Fruit fly (Drosophila melanogaster) whole organism, embryonic: Measurements from ENCODE around the gene CG17930.

Source experiments
- Aef1 ChIP-seq: fragments of 200-800 bp; sonication (Bioruptor generic); IDR thresholded peaks from 3 replicates; pipeline ENCODE4 v1.3.6; 2022; ENCODE audit warnings: missing biosample characterization, missing genetic modification characterization
- BEAF-32 ChIP-seq: fragments of 200-800 bp; sonication (Bioruptor generic); optimal IDR thresholded peaks from 3 replicates; lab custom pipeline; 2017; ENCODE audit warnings: missing biosample characterization, missing genetic modification characterization, mild to moderate bottlenecking, moderate library complexity, missing genetic modification reagents
- Bgb ChIP-seq: fragments of 200-800 bp; sonication (Bioruptor generic); IDR thresholded peaks from 2 replicates; pipeline ENCODE4 v1.3.6; 2022; ENCODE audit warnings: missing biosample characterization, missing genetic modification characterization; ENCODE audit not compliant: partially characterized antibody
- CG11504 ChIP-seq: fragments of 200-800 bp; sonication (Bioruptor generic); optimal IDR thresholded peaks from 3 replicates; lab custom pipeline; 2019; ENCODE audit warnings: missing biosample characterization, mild to moderate bottlenecking, missing genetic modification characterization, moderate library complexity
- CG12104 ChIP-seq: fragments of 200-800 bp; sonication (Bioruptor generic); optimal IDR thresholded peaks from 3 replicates; lab custom pipeline; 2016; ENCODE audit warnings: missing biosample characterization, missing genetic modification characterization
- CG12942 ChIP-seq: fragments of 200-800 bp; sonication (Bioruptor generic); optimal IDR thresholded peaks from 3 replicates; lab custom pipeline; 2016; ENCODE audit warnings: missing biosample characterization, missing genetic modification characterization
- CG13287 ChIP-seq: fragments of 200-800 bp; sonication (Bioruptor generic); IDR thresholded peaks from 2 replicates; pipeline ENCODE4 v1.3.6; 2022; ENCODE audit warnings: missing biosample characterization, missing genetic modification characterization; ENCODE audit not compliant: partially characterized antibody
- CG14860 ChIP-seq: fragments of 200-800 bp; sonication (Bioruptor generic); IDR thresholded peaks from 3 replicates; pipeline ENCODE4 v1.3.6; 2022; ENCODE audit warnings: missing biosample characterization, missing genetic modification characterization; ENCODE audit not compliant: partially characterized antibody
- CG15269 ChIP-seq: fragments of 200-800 bp; sonication (Bioruptor generic); optimal IDR thresholded peaks from 2 replicates; lab custom pipeline; 2018; ENCODE audit warnings: missing biosample characterization, mild to moderate bottlenecking, missing genetic modification characterization, moderate library complexity
- CG17186 ChIP-seq: fragments of 200-800 bp; sonication (Bioruptor generic); optimal IDR thresholded peaks from 3 replicates; lab custom pipeline; 2017; ENCODE audit warnings: missing biosample characterization, missing genetic modification reagents, missing genetic modification characterization
- CG17361 ChIP-seq: fragments of 200-800 bp; sonication (Bioruptor generic); IDR thresholded peaks from 3 replicates; pipeline ENCODE4 v1.3.6; 2022; ENCODE audit warnings: missing biosample characterization, missing genetic modification characterization
- CG17829 ChIP-seq: fragments of 200-800 bp; optimal IDR thresholded peaks from 2 replicates; lab custom pipeline; 2019; ENCODE audit warnings: missing biosample characterization, mild to moderate bottlenecking, missing genetic modification characterization, moderate library complexity
- CG2116 ChIP-seq: fragments of 200-800 bp; sonication (Bioruptor generic); optimal IDR thresholded peaks from 3 replicates; lab custom pipeline; 2018; ENCODE audit warnings: missing biosample characterization, mild to moderate bottlenecking, missing genetic modification characterization
- CG2712 ChIP-seq: fragments of 200-800 bp; optimal IDR thresholded peaks from 3 replicates; lab custom pipeline; 2019; ENCODE audit warnings: missing biosample characterization, mild to moderate bottlenecking, missing genetic modification characterization, moderate library complexity
- CG30020 ChIP-seq: fragments of 200-800 bp; optimal IDR thresholded peaks from 2 replicates; lab custom pipeline; 2019; ENCODE audit warnings: missing biosample characterization, mild to moderate bottlenecking, missing genetic modification characterization, moderate library complexity
- CG32767 ChIP-seq: fragments of 200-800 bp; sonication (Bioruptor generic); IDR thresholded peaks from 2 replicates; pipeline ENCODE4 v1.3.6; 2022; ENCODE audit warnings: missing biosample characterization, missing genetic modification characterization
- CG42726 ChIP-seq: fragments of 200-800 bp; sonication (Bioruptor generic); IDR thresholded peaks from 2 replicates; pipeline ENCODE4 v1.3.6; 2022; ENCODE audit warnings: missing biosample characterization, missing genetic modification characterization; ENCODE audit not compliant: partially characterized antibody
- CG4328 ChIP-seq: fragments of 200-800 bp; sonication (Bioruptor generic); optimal IDR thresholded peaks from 3 replicates; lab custom pipeline; 2017; ENCODE audit warnings: missing biosample characterization, missing genetic modification reagents, missing genetic modification characterization
- CG4424 ChIP-seq: fragments of 200-800 bp; sonication (Bioruptor generic); optimal IDR thresholded peaks from 3 replicates; lab custom pipeline; 2016; ENCODE audit warnings: missing biosample characterization, missing genetic modification characterization
- CG6689 ChIP-seq: fragments of 200-800 bp; sonication (Bioruptor generic); IDR thresholded peaks from 2 replicates; pipeline ENCODE4 v1.3.6; 2022; ENCODE audit warnings: missing biosample characterization, missing genetic modification characterization
- CG7357 ChIP-seq: fragments of 200-800 bp; sonication (Bioruptor generic); IDR thresholded peaks from 3 replicates; pipeline ENCODE4 v1.3.6; 2022; ENCODE audit warnings: missing biosample characterization, missing genetic modification characterization
- CG7745 ChIP-seq: fragments of 200-800 bp; sonication (Bioruptor generic); optimal IDR thresholded peaks from 2 replicates; lab custom pipeline; 2018; ENCODE audit warnings: missing biosample characterization, mild to moderate bottlenecking, missing genetic modification characterization, moderate library complexity
- CG8478 ChIP-seq: fragments of >200 bp; optimal IDR thresholded peaks from 2 replicates; lab custom pipeline; 2018
- CG8765 ChIP-seq: fragments of 200-800 bp; sonication (Bioruptor generic); IDR thresholded peaks from 2 replicates; pipeline ENCODE4 v1.3.6; 2022; ENCODE audit warnings: missing biosample characterization, missing genetic modification characterization
- CG9437 ChIP-seq: fragments of 200-800 bp; sonication (Bioruptor generic); optimal IDR thresholded peaks from 2 replicates; lab custom pipeline; 2018; ENCODE audit warnings: missing biosample characterization, mild to moderate bottlenecking, missing genetic modification characterization
- CG9797 ChIP-seq: fragments of 200-800 bp; sonication (Bioruptor generic); optimal IDR thresholded peaks from 3 replicates; lab custom pipeline; 2018; ENCODE audit warnings: missing biosample characterization, mild to moderate bottlenecking, missing genetic modification characterization
- CG9932 ChIP-seq: fragments of 200-800 bp; sonication (Bioruptor generic); IDR thresholded peaks from 2 replicates; pipeline ENCODE4 v1.3.6; 2022; ENCODE audit warnings: missing biosample characterization, missing genetic modification characterization
- Doc2 ChIP-seq: fragments of 200-800 bp; sonication (Bioruptor generic); IDR thresholded peaks from 2 replicates; pipeline ENCODE4 v1.3.6; 2022; ENCODE audit warnings: missing biosample characterization, missing genetic modification characterization
- Fer3 ChIP-seq: fragments of 200-800 bp; sonication (Bioruptor generic); optimal IDR thresholded peaks from 2 replicates; lab custom pipeline; 2018; ENCODE audit warnings: missing biosample characterization, mild to moderate bottlenecking, missing genetic modification characterization, moderate library complexity
- H15 ChIP-seq: fragments of 200-800 bp; sonication (Bioruptor generic); IDR thresholded peaks from 3 replicates; pipeline ENCODE4 v1.3.6; 2022; ENCODE audit warnings: missing biosample characterization, missing genetic modification characterization
- Sin3A ChIP-seq: fragments of >200 bp; optimal IDR thresholded peaks from 2 replicates; lab custom pipeline; 2018
- Sry-δ ChIP-seq: fragments of 200-800 bp; sonication (Bioruptor generic); optimal IDR thresholded peaks from 2 replicates; lab custom pipeline; 2016; ENCODE audit warnings: missing biosample characterization, missing genetic modification characterization
- Stat92E ChIP-seq, 3 experiments: fragments of >200 bp in 2 of 3; fragments of 200-800 bp in 1 of 3; sonication (Bioruptor generic) in 1 of 3; optimal IDR thresholded peaks; 2 replicates each; lab custom pipeline; 2017 to 2019; ENCODE audit warnings: missing biosample characterization in 3 of 3, missing genetic modification characterization in 3 of 3, mild to moderate bottlenecking in 1 of 3, moderate library complexity in 1 of 3
- Taf1 ChIP-seq: fragments of 200-800 bp; sonication (Bioruptor generic); IDR thresholded peaks from 2 replicates; pipeline ENCODE4 v1.3.6; 2022; ENCODE audit warnings: missing biosample characterization, missing genetic modification characterization
- Xbp1 ChIP-seq: fragments of 200-800 bp; sonication (Bioruptor generic); optimal IDR thresholded peaks from 3 replicates; lab custom pipeline; 2016; ENCODE audit warnings: missing biosample characterization, mild to moderate bottlenecking, missing genetic modification characterization
- YL-1 ChIP-seq: fragments of 200-800 bp; sonication (Bioruptor generic); optimal IDR thresholded peaks from 3 replicates; lab custom pipeline; 2017; ENCODE audit warnings: missing biosample characterization, mild to moderate bottlenecking, missing genetic modification characterization
- bcd ChIP-seq: fragments of 200-800 bp; sonication (Bioruptor generic); optimal IDR thresholded peaks from 2 replicates; lab custom pipeline; 2017; ENCODE audit warnings: missing biosample characterization, mild to moderate bottlenecking, missing genetic modification characterization
- btn ChIP-seq: fragments of 200-800 bp; sonication (Bioruptor generic); optimal IDR thresholded peaks from 2 replicates; lab custom pipeline; 2016; ENCODE audit warnings: missing biosample characterization, missing genetic modification characterization
- cg ChIP-seq: fragments of 200-800 bp; sonication (Bioruptor generic); optimal IDR thresholded peaks from 3 replicates; lab custom pipeline; 2019; ENCODE audit warnings: missing biosample characterization, mild to moderate bottlenecking, missing genetic modification characterization, moderate library complexity
- crp ChIP-seq, 2 experiments: fragments of 200-800 bp; sonication (Bioruptor generic); optimal IDR thresholded peaks; 2 replicates in 1 of 2; 3 replicates in 1 of 2; lab custom pipeline; 2017; ENCODE audit warnings: missing biosample characterization in 2 of 2, missing genetic modification characterization in 2 of 2, mild to moderate bottlenecking in 1 of 2, moderate library complexity in 1 of 2
- exex ChIP-seq: fragments of 200-800 bp; sonication (Bioruptor generic); optimal IDR thresholded peaks from 4 replicates; lab custom pipeline; 2018; ENCODE audit warnings: missing biosample characterization, mild to moderate bottlenecking, missing genetic modification characterization, moderate library complexity
- fu2 ChIP-seq: fragments of 200-800 bp; sonication (Bioruptor generic); optimal IDR thresholded peaks from 2 replicates; lab custom pipeline; 2016; ENCODE audit warnings: missing biosample characterization, missing genetic modification characterization
- gce ChIP-seq: fragments of 200-800 bp; sonication (Bioruptor generic); IDR thresholded peaks from 3 replicates; pipeline ENCODE4 v1.3.6; 2022; ENCODE audit warnings: missing biosample characterization, missing genetic modification characterization
- hbn ChIP-seq: fragments of 200-800 bp; sonication (Bioruptor generic); IDR thresholded peaks from 2 replicates; pipeline ENCODE4 v1.3.6; 2022; ENCODE audit warnings: missing biosample characterization, missing genetic modification characterization; ENCODE audit not compliant: partially characterized antibody
- nerfin-1 ChIP-seq: fragments of 200-800 bp; sonication (Bioruptor generic); optimal IDR thresholded peaks from 3 replicates; lab custom pipeline; 2019; ENCODE audit warnings: missing biosample characterization, mild to moderate bottlenecking, missing genetic modification characterization, moderate library complexity
- p53 ChIP-seq: fragments of 200-800 bp; sonication (Bioruptor generic); optimal IDR thresholded peaks from 2 replicates; lab custom pipeline; 2016; ENCODE audit warnings: missing biosample characterization, missing genetic modification characterization
- pfk ChIP-seq: fragments of 200-800 bp; sonication (Bioruptor generic); optimal IDR thresholded peaks from 2 replicates; lab custom pipeline; 2018; ENCODE audit warnings: missing biosample characterization, mild to moderate bottlenecking, missing genetic modification characterization, moderate library complexity
- prd ChIP-seq, 3 experiments: fragments of >200 bp in 2 of 3; fragments of 200-800 bp in 1 of 3; sonication (Bioruptor generic) in 1 of 3; optimal IDR thresholded peaks in 2 of 3; IDR thresholded peaks in 1 of 3; 2 replicates in 2 of 3; 3 replicates in 1 of 3; pipeline versions ENCODE4 v1.3.6 to Lab custom; 2017 to 2022; ENCODE audit warnings: missing biosample characterization in 1 of 3, missing genetic modification characterization in 1 of 3
- ranshi ChIP-seq: fragments of 200-800 bp; sonication (Bioruptor generic); IDR thresholded peaks from 2 replicates; pipeline ENCODE4 v1.3.6; 2022; ENCODE audit warnings: missing biosample characterization, missing genetic modification characterization
- vnd ChIP-seq: fragments of 200-800 bp; sonication (Bioruptor generic); IDR thresholded peaks from 3 replicates; pipeline ENCODE4 v1.3.6; 2022; ENCODE audit warnings: missing biosample characterization, missing genetic modification characterization; ENCODE audit not compliant: partially characterized antibody

The CG17930 gene

dm6 chr3R:16338342-16338741, 10.7 kb downstream of the CG17930 start (continued):
- TF ChIP-seq Sry-δ (GFP tag; lab: Kevin White, UChicago) (peak; percentile 51), Aef1 (GFP tag; lab: Robert Waterston, UW) (peak; percentile 76), CG8765 (GFP tag; lab: Robert Waterston, UW) (no peak), cg (GFP tag; lab: Kevin White, UChicago) (no peak), bcd (GFP tag; lab: Kevin White, UChicago) (no peak), CG12104 (GFP tag; lab: Kevin White, UChicago) (no peak), CG42726 (peak; percentile 59; the same call in 1 of the 2 replicates), Doc2 (GFP tag; lab: Robert Waterston, UW) (no peak), Xbp1 (GFP tag; lab: Kevin White, UChicago) (no peak), CG2116 (GFP tag; lab: Kevin White, UChicago) (peak; percentile 44), ranshi (GFP tag; lab: Robert Waterston, UW) (no peak), Sin3A (lab: Kevin White, UChicago) (peak; percentile 39), H15 (GFP tag; lab: Robert Waterston, UW) (no peak), prd (optimal IDR thresholded peaks at IDR 0.05; lab: Kevin White, UChicago) (no peak), prd (GFP tag; IDR thresholded peaks at IDR 0.05; lab: Robert Waterston, UW) (no peak), CG15269 (tag; lab: Kevin White, UChicago) (no peak), gce (GFP tag; lab: Robert Waterston, UW) (no peak), CG14860 (peak; percentile 38), CG9437 (GFP tag; lab: Kevin White, UChicago) (no peak), CG9797 (GFP tag; lab: Kevin White, UChicago) (peak; percentile 99), CG32767 (GFP tag; lab: Robert Waterston, UW) (no peak), hbn (GFP tag; lab: Robert Waterston, UW) (no peak), p53 (GFP tag; lab: Kevin White, UChicago) (peak; percentile 12), CG4424 (GFP tag; lab: Kevin White, UChicago) (no peak), nerfin-1 (tag; lab: Kevin White, UChicago) (peak; percentile 39), fu2 (GFP tag; lab: Kevin White, UChicago) (no peak), CG13287 (GFP tag; lab: Robert Waterston, UW) (peak; percentile 73), Stat92E (GFP tag; optimal IDR thresholded peaks at IDR 0.05; lab: Kevin White, UChicago) (peak in 1 of 3 experiments; percentile 89), CG17829 (tag; lab: Kevin White, UChicago) (peak; percentile 58), CG7357 (no peak), CG8478 (lab: Kevin White, UChicago) (no peak), exex (tag; lab: Kevin White, UChicago) (no peak), BEAF-32 (GFP tag; lab: Kevin White, UChicago) (peak; percentile 49), CG17361 (GFP tag; lab: Robert Waterston, UW) (peak; percentile 18; the same call in 1 of the 3 replicates), CG4328 (GFP tag; lab: Kevin White, UChicago) (no peak), CG7745 (tag; lab: Kevin White, UChicago) (peak; percentile 28), CG30020 (tag; lab: Kevin White, UChicago) (peak; percentile 10), CG2712 (tag; lab: Kevin White, UChicago) (peak; percentile 51), CG6689 (GFP tag; lab: Robert Waterston, UW) (no peak), Bgb (GFP tag; lab: Robert Waterston, UW) (no peak; the same call in 1 of the 2 replicates), CG9932 (GFP tag; lab: Robert Waterston, UW) (no peak), pfk (no peak), vnd (no peak), CG17186 (GFP tag; lab: Kevin White, UChicago) (peak; percentile 65), CG11504 (peak; percentile 30), btn (GFP tag; lab: Kevin White, UChicago) (no peak), YL-1 (GFP tag; lab: Kevin White, UChicago) (peak; percentile 30), crp (GFP tag; optimal IDR thresholded peaks at IDR 0.05; lab: Kevin White, UChicago) (peak in 1 of 2 experiments; percentile 81), CG12942 (GFP tag; lab: Kevin White, UChicago) (no peak), Taf1 (GFP tag; lab: Robert Waterston, UW) (no peak), Fer3 (tag; lab: Kevin White, UChicago) (no peak)
